Worm (Caenorhabditis elegans) whole organism, L2 larva: ENCODE data around the gene F56C3.7.

ENCODE experiments used
- aly-2 ChIP-seq: fragments of 150-350 bp; optimal IDR thresholded peaks from 2 replicates; lab custom pipeline; 2014; ENCODE audit warnings: missing biosample characterization, missing genetic modification characterization
- blmp-1 ChIP-seq: sonication (generic microtip); optimal IDR thresholded peaks from 2 replicates; lab custom pipeline; 2017; ENCODE audit warnings: missing genetic modification characterization, mild to moderate bottlenecking, missing compliant biosample characterization, antibody characterized with exemption, moderate library complexity; ENCODE audit not compliant: insufficient read depth
- egl-27 ChIP-seq: sonication (generic microtip); optimal IDR thresholded peaks from 3 replicates; lab custom pipeline; 2017; ENCODE audit warnings: missing biosample characterization, missing genetic modification reagents, missing genetic modification characterization
- elt-1 ChIP-seq: fragments of 150-350 bp; optimal IDR thresholded peaks from 2 replicates; lab custom pipeline; 2014; ENCODE audit warnings: missing biosample characterization, missing genetic modification characterization
- gmeb-1 ChIP-seq: fragments of 150-350 bp; optimal IDR thresholded peaks from 2 replicates; lab custom pipeline; 2014; ENCODE audit warnings: missing biosample characterization, missing genetic modification characterization
- lin-39 ChIP-seq: fragments of 150-350 bp; optimal IDR thresholded peaks from 2 replicates; lab custom pipeline; 2014; ENCODE audit warnings: missing biosample characterization, missing genetic modification reagents, missing genetic modification characterization
- lsy-2 ChIP-seq, 2 experiments: fragments of 150-350 bp in 1 of 2; sonication (generic microtip) in 1 of 2; optimal IDR thresholded peaks; 2 replicates each; lab custom pipeline; 2014 to 2017; ENCODE audit warnings: missing biosample characterization in 2 of 2, missing genetic modification characterization in 2 of 2
- mab-5 ChIP-seq: fragments of 150-350 bp; optimal IDR thresholded peaks from 2 replicates; lab custom pipeline; 2014; ENCODE audit warnings: missing biosample characterization, missing genetic modification characterization
- nhr-25 ChIP-seq: fragments of 150-350 bp; sonication (generic microtip); optimal IDR thresholded peaks from 3 replicates; lab custom pipeline; 2014; ENCODE audit warnings: missing biosample characterization, missing genetic modification characterization
- snpc-4 ChIP-seq: fragments of 150-350 bp; optimal IDR thresholded peaks from 2 replicates; lab custom pipeline; 2014; ENCODE audit warnings: missing biosample characterization, missing genetic modification characterization
- unc-39 ChIP-seq: fragments of 150-350 bp; optimal IDR thresholded peaks from 2 replicates; lab custom pipeline; 2014; ENCODE audit warnings: missing biosample characterization, missing genetic modification characterization
- unc-62 ChIP-seq: fragments of 150-350 bp; optimal IDR thresholded peaks from 2 replicates; lab custom pipeline; 2014; ENCODE audit warnings: missing biosample characterization, missing genetic modification reagents, missing genetic modification characterization
- ztf-4 ChIP-seq: fragments of 150-350 bp; optimal IDR thresholded peaks from 2 replicates; lab custom pipeline; 2014; ENCODE audit warnings: missing biosample characterization, missing genetic modification characterization

ce11 chrX:1344818-1345217, 25.8 kb downstream of the F56C3.7 start:
- TF ChIP-seq blmp-1 (tag; lab: Kevin White, UChicago) (peak; percentile 73), lsy-2 (tag; optimal IDR thresholded peaks at IDR 0.05; lab: Kevin White, UChicago) (peak; percentile 92 to 95), snpc-4 (peak; percentile 89), mab-5 (tag; lab: Kevin White, UChicago) (peak; percentile 96), aly-2 (tag; lab: Kevin White, UChicago) (peak; percentile 63), nhr-25 (tag; lab: Kevin White, UChicago) (peak; percentile 95), gmeb-1 (tag; lab: Kevin White, UChicago) (peak; percentile 92), lin-39 (peak; percentile 55), ztf-4 (tag; lab: Kevin White, UChicago) (peak; percentile 90), egl-27 (tag; lab: Kevin White, UChicago) (peak; percentile 97), elt-1 (tag; lab: Kevin White, UChicago) (no peak), unc-39 (tag; lab: Kevin White, UChicago) (peak; percentile 72), unc-62 (GFP tag; lab: Kevin White, UChicago) (peak; percentile 72)
